Worm (Caenorhabditis elegans): ENCODE measurements around the gene C04G6.13.

C04G6.13 gene

ce11 chrII:5049249-5049648, 44.8 kb upstream of the C04G6.13 start:
- TF ChIP-seq dmd-8 (GFP tag; IDR thresholded peaks at IDR 0.05) (no peak), lsy-2 (tag; optimal IDR thresholded peaks at IDR 0.05) (peak in 1 of 2 experiments; percentile 22), mep-1 (tag; optimal IDR thresholded peaks at IDR 0.05) (peak; percentile 9), fos-1 (tag; optimal IDR thresholded peaks at IDR 0.05) (no peak), ZK337.2 (GFP tag; IDR thresholded peaks at IDR 0.05) (no peak), cey-2 (tag; optimal IDR thresholded peaks at IDR 0.05; ENCODE audit: borderline replicate concordance, insufficient read depth) (peak; percentile 77), hlh-11 (tag; optimal IDR thresholded peaks at IDR 0.05) (peak; percentile 25), ces-1 (GFP tag; optimal IDR thresholded peaks at IDR 0.05) (no peak), ceh-28 (tag; optimal IDR thresholded peaks at IDR 0.05) (no peak), lim-7 (GFP tag; IDR thresholded peaks at IDR 0.05) (no peak), ceh-82 (tag; optimal IDR thresholded peaks at IDR 0.05) (no peak), snpc-4 (tag; optimal IDR thresholded peaks at IDR 0.05) (no peak), nhr-11 (tag; optimal IDR thresholded peaks at IDR 0.05) (no peak), nhr-76 (tag; optimal IDR thresholded peaks at IDR 0.05) (no peak), Y5F2A.4 (GFP tag; optimal IDR thresholded peaks at IDR 0.05) (no peak), hlh-30 (tag; optimal IDR thresholded peaks at IDR 0.05; ENCODE audit: insufficient read depth) (peak; percentile 1), ama-1 (optimal IDR thresholded peaks at IDR 0.05) (no peak), fkh-10 (GFP tag; optimal IDR thresholded peaks at IDR 0.05) (no peak), zip-2 (tag; optimal IDR thresholded peaks at IDR 0.05) (no peak), nhr-42 (GFP tag; IDR thresholded peaks at IDR 0.05) (no peak), mxl-2 (GFP tag; conservative IDR thresholded peaks at IDR 0.05) (no peak), nhr-48 (tag; optimal IDR thresholded peaks at IDR 0.05) (no peak), sdz-12 (GFP tag; optimal IDR thresholded peaks at IDR 0.05) (no peak), R02D3.7 (tag; optimal IDR thresholded peaks at IDR 0.05) (no peak), daf-12 (tag; optimal IDR thresholded peaks at IDR 0.05) (no peak), mxl-3 (GFP tag; optimal IDR thresholded peaks at IDR 0.05) (peak; percentile 56), unc-62 (GFP tag; optimal IDR thresholded peaks at IDR 0.05 in 1 of 2) (peak in 1 of 2 experiments; percentile 99), unc-62 (tag; optimal IDR thresholded peaks at IDR 0.05) (no peak), nhr-111 (GFP tag; optimal IDR thresholded peaks at IDR 0.05) (no peak), attf-4 (tag; optimal IDR thresholded peaks at IDR 0.05) (no peak), dve-1 (tag; optimal IDR thresholded peaks at IDR 0.05; ENCODE audit: insufficient read depth) (no peak), dmd-6 (GFP tag; IDR thresholded peaks at IDR 0.05) (no peak), mdl-1 (tag; optimal IDR thresholded peaks at IDR 0.05) (peak in 1 of 2 experiments; percentile 35), rbr-2 (tag; optimal IDR thresholded peaks at IDR 0.05) (no peak), arid-1 (GFP tag; conservative IDR thresholded peaks at IDR 0.05) (no peak), dmd-9 (GFP tag; IDR thresholded peaks at IDR 0.05) (no peak), aha-1 (tag) (peak; percentile 61), nhr-28 (tag; optimal IDR thresholded peaks at IDR 0.05) (peak; percentile 50), aly-2 (tag; optimal IDR thresholded peaks at IDR 0.05) (no peak)

ce11 chrII:5049865-5050342, 44.1 kb upstream of the C04G6.13 start, which contains the start of gene F33G12.6:
TSS of gene F33G12.6 (plus strand) at chrII:5049915.
- TF ChIP-seq aly-2 (tag; optimal IDR thresholded peaks at IDR 0.05) (no peak), hlh-30 (tag; optimal IDR thresholded peaks at IDR 0.05; ENCODE audit: insufficient read depth) (peak; percentile 15), unc-62 (GFP tag; optimal IDR thresholded peaks at IDR 0.05 in 1 of 2) (peak in 1 of 2 experiments; percentile 66), unc-62 (tag; optimal IDR thresholded peaks at IDR 0.05) (no peak), spr-3 (GFP tag; optimal IDR thresholded peaks at IDR 0.05) (no peak), F10B5.3 (tag; optimal IDR thresholded peaks at IDR 0.05) (no peak), D1046.2 (GFP tag; IDR thresholded peaks at IDR 0.05) (no peak), aha-1 (tag) (peak; percentile 44)
